Worm (Caenorhabditis elegans): ENCODE data around the gene sysm-1.

Gene sysm-1

DNA sequence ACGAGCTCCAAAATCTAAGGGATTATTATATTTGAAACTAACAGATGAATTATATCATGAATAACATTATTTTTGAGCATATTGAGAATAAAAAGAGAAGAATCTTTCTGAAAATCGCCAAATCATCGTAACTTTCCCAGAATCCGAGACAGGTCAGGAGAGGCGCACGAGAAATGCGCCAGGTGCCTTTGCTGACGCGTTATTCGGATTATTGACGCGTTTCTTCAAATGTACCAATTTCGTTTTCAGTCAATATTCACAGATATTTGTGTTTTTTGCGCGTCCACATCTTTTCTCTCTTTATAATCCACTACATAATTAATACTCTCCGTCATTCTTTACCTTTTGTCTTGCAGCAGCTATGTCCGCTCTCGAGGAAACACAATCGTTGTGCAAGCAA lies 16.0 kb upstream of the sysm-1 start, which contains the start of gene T24H10.1 (continued):
- TF ChIP-seq repo-1 (tag; optimal IDR thresholded peaks at IDR 0.05) (peak; percentile 20), B0261.1 (tag; optimal IDR thresholded peaks at IDR 0.05) (no peak), ceh-27 (GFP tag; optimal IDR thresholded peaks at IDR 0.05) (peak; percentile 17), ztf-22 (GFP tag; optimal IDR thresholded peaks at IDR 0.05) (no peak), pbrm-1 (GFP tag; IDR thresholded peaks at IDR 0.05) (peak; percentile 73), ceh-40 (GFP tag; IDR thresholded peaks at IDR 0.05) (no peak), lsy-27 (tag; optimal IDR thresholded peaks at IDR 0.05; ENCODE audit: borderline replicate concordance, insufficient read depth) (no peak), D2030.7 (GFP tag; IDR thresholded peaks at IDR 0.05) (peak; percentile 61), mxl-1 (tag; optimal IDR thresholded peaks at IDR 0.05) (no peak), attf-6 (GFP tag; IDR thresholded peaks at IDR 0.05) (no peak), F10E7.11 (tag; optimal IDR thresholded peaks at IDR 0.05) (no peak), Y67H2A.10 (GFP tag; conservative IDR thresholded peaks at IDR 0.05) (no peak), ama-1 (optimal IDR thresholded peaks at IDR 0.05) (no peak), ama-1 (GFP tag; optimal IDR thresholded peaks at IDR 0.05) (no peak), egrh-3 (GFP tag; IDR thresholded peaks at IDR 0.05) (no peak), madf-3 (GFP tag; IDR thresholded peaks at IDR 0.05) (0 out of 2 replicates have a peak, but pooled peaks have one; percentile 39), lir-1 (GFP tag; conservative IDR thresholded peaks at IDR 0.05) (no peak), sptf-2 (GFP tag; optimal IDR thresholded peaks at IDR 0.05) (no peak), sdz-38 (tag; optimal IDR thresholded peaks at IDR 0.05) (no peak), efl-1 (GFP tag; optimal IDR thresholded peaks at IDR 0.05) (peak; percentile 51), pha-4 (tag; optimal IDR thresholded peaks at IDR 0.05) (no peak), snpc-3.4 (tag; optimal IDR thresholded peaks at IDR 0.05) (peak; percentile 10), fkh-3 (tag; optimal IDR thresholded peaks at IDR 0.05) (no peak), ztf-28 (GFP tag; IDR thresholded peaks at IDR 0.05) (no peak), madf-6 (GFP tag; IDR thresholded peaks at IDR 0.05) (peak; percentile 69), athp-1 (tag; optimal IDR thresholded peaks at IDR 0.05) (no peak), nfya-1 (tag; optimal IDR thresholded peaks at IDR 0.05; ENCODE audit: borderline replicate concordance, insufficient read depth) (no peak), nfya-2 (GFP tag; IDR thresholded peaks at IDR 0.05) (no peak), ceh-91 (GFP tag; IDR thresholded peaks at IDR 0.05) (no peak), somi-1 (GFP tag; optimal IDR thresholded peaks at IDR 0.05) (no peak), B0035.1 (tag; optimal IDR thresholded peaks at IDR 0.05) (no peak), snpc-1.1 (tag; optimal IDR thresholded peaks at IDR 0.05; ENCODE audit: insufficient read depth) (no peak), hlh-26 (GFP tag; conservative IDR thresholded peaks at IDR 0.05) (no peak), rcor-1 (GFP tag; IDR thresholded peaks at IDR 0.05) (peak; percentile 21; the same call in 1 of the 2 replicates), T07F8.4 (tag; optimal IDR thresholded peaks at IDR 0.05) (no peak), Y95B8A.8 (GFP tag; IDR thresholded peaks at IDR 0.05) (no peak), ztf-6 (GFP tag; IDR thresholded peaks at IDR 0.05) (no peak), xnd-1 (tag; optimal IDR thresholded peaks at IDR 0.05) (peak; percentile 41), dpl-1 (GFP tag; optimal IDR thresholded peaks at IDR 0.05) (peak; percentile 48), attf-3 (GFP tag; conservative IDR thresholded peaks at IDR 0.05) (peak; percentile 66; the same call in 1 of the 2 replicates), F23B12.7 (tag; optimal IDR thresholded peaks at IDR 0.05; ENCODE audit: insufficient read depth) (peak; percentile 13), lin-26 (GFP tag; IDR thresholded peaks at IDR 0.05) (no peak), ceh-58 (GFP tag; IDR thresholded peaks at IDR 0.05) (no peak), rpc-1 (optimal IDR thresholded peaks at IDR 0.05) (no peak), rpc-1 (tag; optimal IDR thresholded peaks at IDR 0.05) (no peak), ztf-3 (GFP tag; optimal IDR thresholded peaks at IDR 0.05) (no peak), snpc-4 (GFP tag; optimal IDR thresholded peaks at IDR 0.05) (no peak), snpc-4 (tag; optimal IDR thresholded peaks at IDR 0.05) (peak in 2 of 4 experiments; percentile 51 to 53), egl-44 (GFP tag; IDR thresholded peaks at IDR 0.05) (no peak), ccch-3 (GFP tag; optimal IDR thresholded peaks at IDR 0.05) (no peak)
